Worm (Caenorhabditis elegans) whole organism, L3 larva: ENCODE results near the gene cest-13.

ENCODE experiments used
- R02D3.7 ChIP-seq: fragments of 150-350 bp; optimal IDR thresholded peaks from 2 replicates; lab custom pipeline; 2014; ENCODE audit warnings: missing biosample characterization, missing genetic modification characterization
- ZK546.5 ChIP-seq: sonication (generic microtip); optimal IDR thresholded peaks from 2 replicates; lab custom pipeline; 2017; ENCODE audit warnings: missing biosample characterization, missing genetic modification characterization
- ama-1 ChIP-seq: fragments of 150-350 bp; optimal IDR thresholded peaks from 2 replicates; lab custom pipeline; 2018
- egl-5 ChIP-seq: fragments of 150-350 bp; optimal IDR thresholded peaks from 2 replicates; lab custom pipeline; 2017; ENCODE audit warnings: missing biosample characterization, missing genetic modification reagents, missing genetic modification characterization, inconsistent platforms
- elt-1 ChIP-seq: fragments of 150-350 bp; optimal IDR thresholded peaks from 2 replicates; lab custom pipeline; 2014; ENCODE audit warnings: missing biosample characterization, missing genetic modification characterization
- elt-2 ChIP-seq: sonication (generic microtip); optimal IDR thresholded peaks from 2 replicates; lab custom pipeline; 2016; ENCODE audit warnings: missing genetic modification reagents, mild to moderate bottlenecking, missing genetic modification characterization, missing compliant biosample characterization
- elt-3 ChIP-seq, 3 experiments: fragments of 150-350 bp in 1 of 3; sonication (generic microtip) in 2 of 3; optimal IDR thresholded peaks; 2 replicates in 2 of 3; 4 replicates in 1 of 3; lab custom pipeline; 2014 to 2017; ENCODE audit warnings: missing biosample characterization in 3 of 3, missing genetic modification characterization in 3 of 3
- eor-1 ChIP-seq, 2 experiments: fragments of 150-350 bp; optimal IDR thresholded peaks; 2 replicates each; lab custom pipeline; 2014 to 2018; ENCODE audit warnings: missing biosample characterization in 2 of 2, missing genetic modification characterization in 2 of 2
- fkh-10 ChIP-seq: sonication (generic microtip); optimal IDR thresholded peaks from 2 replicates; lab custom pipeline; 2017; ENCODE audit warnings: missing biosample characterization, missing genetic modification reagents, missing genetic modification characterization
- hmg-11 ChIP-seq: sonication (generic microtip); optimal IDR thresholded peaks from 2 replicates; lab custom pipeline; 2016; ENCODE audit warnings: missing genetic modification characterization, missing compliant biosample characterization
- lin-39 ChIP-seq: fragments of 150-350 bp; optimal IDR thresholded peaks from 2 replicates; lab custom pipeline; 2018; ENCODE audit warnings: missing biosample characterization, missing genetic modification reagents, missing genetic modification characterization
- mdl-1 ChIP-seq: fragments of 150-350 bp; optimal IDR thresholded peaks from 2 replicates; lab custom pipeline; 2014; ENCODE audit warnings: missing biosample characterization, missing genetic modification characterization
- nfya-1 ChIP-seq: sonication (generic microtip); optimal IDR thresholded peaks from 2 replicates; lab custom pipeline; 2017; ENCODE audit warnings: missing genetic modification characterization, mild to moderate bottlenecking, missing compliant biosample characterization, antibody characterized with exemption, moderate library complexity; ENCODE audit not compliant: insufficient read depth
- nhr-11 ChIP-seq: fragments of 150-350 bp; optimal IDR thresholded peaks from 2 replicates; lab custom pipeline; 2014; ENCODE audit warnings: missing biosample characterization, missing genetic modification characterization
- nhr-12 ChIP-seq: fragments of 150-350 bp; optimal IDR thresholded peaks from 2 replicates; lab custom pipeline; 2014; ENCODE audit warnings: missing biosample characterization, missing genetic modification characterization
- nhr-23 ChIP-seq: fragments of 150-350 bp; optimal IDR thresholded peaks from 2 replicates; lab custom pipeline; 2014; ENCODE audit warnings: missing biosample characterization, missing genetic modification reagents, missing genetic modification characterization
- nhr-237 ChIP-seq: fragments of 150-350 bp; optimal IDR thresholded peaks from 2 replicates; lab custom pipeline; 2014; ENCODE audit warnings: missing biosample characterization, missing genetic modification characterization
- nhr-25 ChIP-seq: sonication (generic microtip); optimal IDR thresholded peaks from 2 replicates; lab custom pipeline; 2017; ENCODE audit warnings: missing biosample characterization, missing genetic modification characterization
- nhr-28 ChIP-seq: fragments of 150-350 bp; optimal IDR thresholded peaks from 2 replicates; lab custom pipeline; 2014; ENCODE audit warnings: missing biosample characterization, missing genetic modification characterization
- nhr-43 ChIP-seq: sonication (generic microtip); optimal IDR thresholded peaks from 2 replicates; lab custom pipeline; 2016; ENCODE audit warnings: mild to moderate bottlenecking, missing genetic modification characterization, missing compliant biosample characterization; ENCODE audit not compliant: poor library complexity, severe bottlenecking
- nhr-76 ChIP-seq: fragments of 150-350 bp; sonication (generic microtip); optimal IDR thresholded peaks from 5 replicates; lab custom pipeline; 2014; ENCODE audit warnings: missing biosample characterization, missing genetic modification characterization
- nhr-77 ChIP-seq: fragments of 150-350 bp; optimal IDR thresholded peaks from 2 replicates; lab custom pipeline; 2014; ENCODE audit warnings: missing biosample characterization, missing genetic modification characterization
- pha-4 ChIP-seq: fragments of 150-350 bp; optimal IDR thresholded peaks from 2 replicates; lab custom pipeline; 2014; ENCODE audit warnings: missing biosample characterization, missing genetic modification reagents, missing genetic modification characterization
- pqm-1 ChIP-seq: fragments of 150-350 bp; optimal IDR thresholded peaks from 2 replicates; lab custom pipeline; 2017; ENCODE audit warnings: missing biosample characterization, missing genetic modification characterization, inconsistent platforms
- sea-2 ChIP-seq: fragments of 150-350 bp; sonication (generic microtip); optimal IDR thresholded peaks from 4 replicates; lab custom pipeline; 2014; ENCODE audit warnings: missing biosample characterization, missing genetic modification reagents, missing genetic modification characterization
- snpc-4 ChIP-seq: fragments of 150-350 bp; optimal IDR thresholded peaks from 2 replicates; lab custom pipeline; 2014; ENCODE audit warnings: missing biosample characterization, missing genetic modification characterization
- unc-39 ChIP-seq: sonication (generic microtip); optimal IDR thresholded peaks from 4 replicates; lab custom pipeline; 2017; ENCODE audit warnings: missing biosample characterization, missing genetic modification characterization

cest-13 gene

DNA sequence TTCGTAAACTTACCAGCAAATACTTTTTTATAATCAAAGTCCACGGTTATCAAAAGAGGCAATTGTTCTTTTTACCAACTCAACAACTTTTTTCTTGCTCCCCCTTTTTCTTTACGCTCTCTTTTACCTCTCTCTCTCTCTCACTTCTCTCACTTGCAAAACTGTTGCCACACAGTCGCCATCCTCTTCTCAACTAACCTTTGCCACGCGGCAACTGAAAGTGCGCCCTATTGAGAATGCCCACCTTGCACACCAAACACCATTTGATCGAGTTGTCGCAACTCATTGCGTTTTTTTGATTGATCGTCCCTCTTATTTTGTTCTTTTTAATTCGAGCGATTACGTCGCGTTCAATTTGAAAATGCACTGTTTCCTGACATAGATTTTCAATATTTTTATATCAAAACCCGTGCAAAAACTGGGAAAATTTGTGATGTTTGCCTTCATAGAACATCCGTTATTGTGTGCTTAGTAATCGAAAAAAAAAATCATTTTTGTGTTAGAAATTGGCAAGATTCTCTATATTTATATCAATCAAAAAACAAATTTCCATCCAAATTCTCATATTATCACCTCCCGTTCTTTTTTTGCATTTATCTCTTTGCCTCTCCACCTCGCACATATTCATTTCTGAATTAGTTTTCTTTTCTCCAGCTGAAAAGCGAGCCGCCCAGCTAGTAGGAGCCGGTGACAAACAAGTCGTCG lies 13.2 kb upstream of the cest-13 start, which contains the start of gene nhr-71:
Gene nhr-71, plus strand, starts transcription at position 655 of the 705 bp plus-strand sequence.
- TF ChIP-seq pha-4 (peak; percentile 54), pqm-1 (tag; lab: Kevin White, UChicago) (no peak), sea-2 (GFP tag; lab: Kevin White, UChicago) (no peak), nhr-11 (tag; lab: Kevin White, UChicago) (no peak)
- TF ChIP-seq, all 47 proteins: peak for 1

ce11 chrX:13747997-13748396 lies 12.0 kb upstream of the cest-13 start:
- TF ChIP-seq nhr-76 (tag; lab: Kevin White, UChicago) (no peak), pha-4 (peak; percentile 77), pqm-1 (tag; lab: Kevin White, UChicago) (peak; percentile 25), elt-2 (peak; percentile 8)

- TF ChIP-seq nhr-12 (tag; lab: Kevin White, UChicago) (no peak), elt-2 (peak; percentile 21), pqm-1 (tag; lab: Kevin White, UChicago) (no peak), elt-3 (tag; optimal IDR thresholded peaks at IDR 0.05; lab: Kevin White, UChicago) (no peak), elt-1 (tag; lab: Kevin White, UChicago) (no peak), nhr-11 (tag; lab: Kevin White, UChicago) (no peak), nfya-1 (tag; lab: Kevin White, UChicago) (peak; percentile 30), mdl-1 (tag; lab: Kevin White, UChicago) (no peak), pha-4 (peak; percentile 26)
Measured at ce11 chrX:13752822-13753581, 7.0 kb upstream of the cest-13 start.

ce11 chrX:13754498-13754897 lies 5.5 kb upstream of the cest-13 start:
- TF ChIP-seq hmg-11: peak; percentile 71
- no peak for TF ChIP-seq fkh-10
- peak; percentile 1 for TF ChIP-seq nhr-25
- TF ChIP-seq nfya-1 (tag; lab: Kevin White, UChicago): peak; percentile 37
- TF ChIP-seq nhr-23 (tag; lab: Kevin White, UChicago): peak; percentile 46
- TF ChIP-seq nhr-43 (tag; lab: Kevin White, UChicago): peak; percentile 17
- no peak for TF ChIP-seq egl-5
- no peak for TF ChIP-seq nhr-28 (tag; lab: Kevin White, UChicago)

DNA sequence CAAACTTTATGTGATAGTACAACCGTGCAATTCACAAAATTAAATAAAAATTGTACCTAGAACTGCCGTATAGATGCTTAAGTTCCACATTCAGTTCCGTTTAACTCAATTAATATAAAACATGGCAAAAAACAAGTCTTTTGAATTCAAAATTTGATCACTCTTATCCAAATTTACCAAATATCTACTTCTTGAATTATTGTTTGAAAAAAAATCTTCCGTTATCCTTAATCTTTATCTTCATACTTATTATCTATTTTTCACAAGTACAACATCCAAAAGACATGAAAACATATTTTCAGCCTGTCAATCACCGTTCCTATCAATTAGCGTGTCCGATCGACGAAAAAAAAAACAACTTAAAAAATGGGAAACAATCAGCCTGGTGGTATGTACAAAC lies 4.6 kb upstream of the cest-13 start, which contains the start of gene aakb-1:
Gene aakb-1, plus strand, starts transcription at position 301 of the 400 bp plus-strand sequence.
- no peak for TF ChIP-seq lin-39 (tag; lab: Kevin White, UChicago)
- no peak for TF ChIP-seq nhr-28 (tag; lab: Kevin White, UChicago)
- no peak for TF ChIP-seq nhr-77
- no peak for TF ChIP-seq elt-1 (tag; lab: Kevin White, UChicago)
- no peak for TF ChIP-seq ama-1 (lab: Kevin White, UChicago)
- no peak for TF ChIP-seq unc-39
- TF ChIP-seq snpc-4 (tag; lab: Kevin White, UChicago): no peak
- TF ChIP-seq eor-1 (tag; optimal IDR thresholded peaks at IDR 0.05; lab: Kevin White, UChicago): no peak
- no peak for TF ChIP-seq nhr-11 (tag; lab: Kevin White, UChicago)
- no peak for TF ChIP-seq nhr-23 (tag; lab: Kevin White, UChicago)
- no peak for TF ChIP-seq nhr-237
- no peak for TF ChIP-seq egl-5
- TF ChIP-seq pha-4: no peak
- no peak for TF ChIP-seq pqm-1 (tag; lab: Kevin White, UChicago)
- TF ChIP-seq nhr-12 (tag; lab: Kevin White, UChicago): no peak
- TF ChIP-seq ZK546.5 (tag; lab: Kevin White, UChicago): no peak

- no peak for TF ChIP-seq R02D3.7
- TF ChIP-seq elt-2: peak; percentile 65
Measured at ce11 chrX:13767282-13767681, 7.2 kb downstream of the cest-13 start.
